Worm (Caenorhabditis elegans): ENCODE measurements around the gene F26F2.7.
A peak's percentile ranks its signal among the peaks of the same experiment; 100 is the strongest.

The F26F2.7 gene

DNA sequence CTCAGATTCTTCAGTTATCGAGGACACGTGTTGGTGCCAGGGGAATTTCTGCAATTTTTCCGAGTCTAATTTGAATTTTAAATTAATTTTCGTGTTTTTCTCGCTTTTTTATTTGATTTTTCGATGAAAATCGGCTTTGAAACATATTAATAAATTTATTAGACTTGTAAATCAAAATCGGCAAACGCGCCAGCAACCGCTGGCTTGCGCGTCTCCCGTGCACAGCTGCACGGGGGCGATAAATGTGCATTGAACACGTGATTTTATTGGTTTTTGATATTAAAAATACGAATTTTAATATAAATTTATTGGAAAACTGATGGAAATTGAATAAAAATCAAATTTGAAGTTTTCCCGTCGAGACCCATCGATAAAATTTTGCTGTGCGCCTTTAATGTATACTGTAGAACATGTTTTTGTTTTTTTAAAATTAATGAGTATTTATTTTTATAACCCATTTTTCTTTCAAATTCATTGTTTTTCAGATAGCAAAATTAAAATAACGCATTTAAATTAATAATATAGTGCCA, at the start of gene F26F2.7 (continued):
- TF ChIP-seq mep-1 (tag; optimal IDR thresholded peaks at IDR 0.05) (no peak), lin-29 (GFP tag; IDR thresholded peaks at IDR 0.05) (no peak), lin-13 (GFP tag; optimal IDR thresholded peaks at IDR 0.05) (peak; percentile 68), arid-1 (GFP tag; conservative IDR thresholded peaks at IDR 0.05) (peak; percentile 64)

- TF ChIP-seq dmd-8 (GFP tag; IDR thresholded peaks at IDR 0.05) (no peak), madf-5 (GFP tag; IDR thresholded peaks at IDR 0.05) (no peak), daf-16 (GFP tag; optimal IDR thresholded peaks at IDR 0.05) (no peak), daf-16 (tag; optimal IDR thresholded peaks at IDR 0.05) (no peak), F10B5.3 (tag; optimal IDR thresholded peaks at IDR 0.05) (no peak), dpl-1 (GFP tag; optimal IDR thresholded peaks at IDR 0.05) (no peak), mxl-3 (GFP tag; optimal IDR thresholded peaks at IDR 0.05) (no peak), Y105C5A.15 (GFP tag; IDR thresholded peaks at IDR 0.05) (no peak), T20F7.1 (GFP tag; optimal IDR thresholded peaks at IDR 0.05) (no peak)
Measured at ce11 chrV:20534072-20534471, 46.7 kb upstream of the F26F2.7 start, which contains the start of gene famh-161. Gene famh-161, minus strand, starts transcription at chrV:20534172.

DNA sequence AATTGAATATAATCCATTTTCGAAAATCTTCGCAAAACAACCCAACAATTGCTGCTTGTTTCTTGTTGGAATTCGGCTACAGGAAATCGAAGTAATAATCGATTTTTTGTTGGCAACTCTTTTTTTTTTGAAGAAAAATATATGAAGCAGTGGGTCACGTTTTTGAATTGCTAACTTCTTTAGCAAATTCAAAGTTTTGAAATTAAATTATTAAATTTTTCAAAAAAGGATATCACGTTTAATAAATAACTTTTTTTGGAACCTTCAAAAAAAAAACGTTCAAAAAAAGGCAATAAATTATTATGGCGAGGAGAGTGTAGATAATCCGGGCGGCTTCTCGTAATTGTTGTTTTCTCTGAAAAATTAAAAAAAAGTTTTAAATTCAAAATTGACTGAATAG, 44.6 kb upstream of the F26F2.7 start, which contains the start of gene Y38H6C.15:
Y38H6C.15 (minus strand) TSS at position 101 of the 400 bp plus-strand sequence.
- TF ChIP-seq dpl-1 (GFP tag; optimal IDR thresholded peaks at IDR 0.05) (no peak), ceh-20 (GFP tag; IDR thresholded peaks at IDR 0.05) (no peak), arid-1 (GFP tag; conservative IDR thresholded peaks at IDR 0.05) (no peak), mdl-1 (tag; optimal IDR thresholded peaks at IDR 0.05) (no peak), R02D3.7 (tag; optimal IDR thresholded peaks at IDR 0.05) (no peak), egl-27 (tag; optimal IDR thresholded peaks at IDR 0.05) (no peak), zag-1 (tag; optimal IDR thresholded peaks at IDR 0.05) (no peak), F10B5.3 (tag; optimal IDR thresholded peaks at IDR 0.05) (no peak), php-3 (GFP tag; IDR thresholded peaks at IDR 0.05) (no peak), dmd-8 (GFP tag; IDR thresholded peaks at IDR 0.05) (no peak), zfp-2 (tag; optimal IDR thresholded peaks at IDR 0.05) (no peak), Y48G9A.11 (GFP tag; IDR thresholded peaks at IDR 0.05) (no peak), nhr-102 (tag; optimal IDR thresholded peaks at IDR 0.05) (no peak), nhr-42 (GFP tag; IDR thresholded peaks at IDR 0.05) (no peak)

DNA sequence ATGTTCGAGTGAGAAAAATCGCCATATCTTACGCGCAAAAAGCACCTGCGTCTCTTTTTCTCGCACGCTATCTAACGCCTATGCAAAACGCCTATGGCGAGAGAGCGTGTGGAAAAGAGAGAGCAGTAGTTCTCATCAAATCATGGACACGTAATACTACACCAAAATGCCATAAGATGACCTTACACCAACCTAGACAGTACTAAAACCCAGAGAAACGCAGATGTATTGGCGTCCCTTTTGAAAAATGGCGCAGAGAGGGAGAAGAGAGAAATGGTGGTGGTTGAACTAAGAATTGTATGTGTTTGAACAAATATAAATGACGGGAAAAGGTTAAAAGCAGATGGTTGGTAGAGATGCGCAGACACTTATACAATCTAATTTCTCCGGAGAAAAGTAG, 41.7 kb upstream of the F26F2.7 start, which contains the start of gene Y38H6C.16:
Y38H6C.16 (minus strand) TSS at position 293 of the 400 bp plus-strand sequence.
- TF ChIP-seq dpl-1 (GFP tag; optimal IDR thresholded peaks at IDR 0.05) = no peak
- no peak for TF ChIP-seq egl-27 (tag; optimal IDR thresholded peaks at IDR 0.05)
- TF ChIP-seq T20F7.1 (GFP tag; optimal IDR thresholded peaks at IDR 0.05) = no peak
- no peak for TF ChIP-seq jun-1 (tag; optimal IDR thresholded peaks at IDR 0.05)
- no peak for TF ChIP-seq rbr-2 (tag; optimal IDR thresholded peaks at IDR 0.05)
- no peak for TF ChIP-seq duxl-1 (tag; optimal IDR thresholded peaks at IDR 0.05; ENCODE audit: poor library complexity)
- no peak for TF ChIP-seq dmd-6 (GFP tag; IDR thresholded peaks at IDR 0.05)
- TF ChIP-seq fos-1 (tag; optimal IDR thresholded peaks at IDR 0.05) = no peak
- TF ChIP-seq Y105C5A.15 (GFP tag; IDR thresholded peaks at IDR 0.05) = no peak

DNA sequence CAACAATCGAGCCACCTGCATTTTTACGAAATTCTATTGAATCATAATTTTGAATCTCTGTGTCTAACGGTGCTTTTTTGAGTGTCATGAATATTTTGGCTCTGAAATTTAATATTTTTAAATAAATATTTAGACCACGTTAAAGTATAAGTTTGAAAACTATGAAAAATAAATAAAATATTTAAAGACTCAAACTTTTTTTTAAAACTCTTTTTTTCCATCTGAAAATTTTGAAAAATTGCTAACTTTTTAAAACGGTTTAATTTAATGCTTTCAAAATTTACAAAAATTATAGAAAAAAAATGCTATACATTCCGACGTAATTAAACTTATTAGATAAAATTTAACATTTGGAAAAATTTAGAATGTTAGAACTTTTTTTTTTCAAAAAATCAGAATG, 36.7 kb upstream of the F26F2.7 start, which contains the start of gene slc-36.3:
slc-36.3 (minus strand) TSS at position 101 of the 400 bp plus-strand sequence.
- no peak for TF ChIP-seq skn-1 (tag; optimal IDR thresholded peaks at IDR 0.05)
- no peak for TF ChIP-seq dmd-9 (GFP tag; IDR thresholded peaks at IDR 0.05)
- TF ChIP-seq zfp-3 (GFP tag; conservative IDR thresholded peaks at IDR 0.05) = no peak
- TF ChIP-seq T26A8.4 (GFP tag; IDR thresholded peaks at IDR 0.05) = no peak
- TF ChIP-seq rbr-2 (tag; optimal IDR thresholded peaks at IDR 0.05) = no peak
- no peak for TF ChIP-seq daf-16 (GFP tag; optimal IDR thresholded peaks at IDR 0.05)
- TF ChIP-seq daf-16 (tag; optimal IDR thresholded peaks at IDR 0.05) = no peak
